Worm (Caenorhabditis elegans): ENCODE measurements around the gene srh-95.

The srh-95 gene

ce11 chrV:16256395-16256794 is 9.7 kb downstream of the srh-95 start, which contains the start of gene bgnt-1.3:
Gene bgnt-1.3, minus strand, starts transcription at chrV:16256495.
- no peak for TF ChIP-seq tbx-7 (tag; optimal IDR thresholded peaks at IDR 0.05)
- TF ChIP-seq pqm-1 (tag; optimal IDR thresholded peaks at IDR 0.05): no peak
- TF ChIP-seq hlh-15 (tag; optimal IDR thresholded peaks at IDR 0.05): no peak
- no peak for TF ChIP-seq ets-4 (tag; optimal IDR thresholded peaks at IDR 0.05)
- no peak for TF ChIP-seq elt-2 (tag; optimal IDR thresholded peaks at IDR 0.05)
- no peak for TF ChIP-seq F13H6.1 (tag; optimal IDR thresholded peaks at IDR 0.05)
- TF ChIP-seq mec-3 (tag; optimal IDR thresholded peaks at IDR 0.05; ENCODE audit: borderline replicate concordance): no peak
- TF ChIP-seq zip-5 (tag; optimal IDR thresholded peaks at IDR 0.05): no peak

- TF ChIP-seq ref-2 (tag; optimal IDR thresholded peaks at IDR 0.05) (no peak), ceh-19 (GFP tag; optimal IDR thresholded peaks at IDR 0.05) (no peak), dmd-4 (tag; optimal IDR thresholded peaks at IDR 0.05; ENCODE audit: borderline replicate concordance) (no peak), tbx-2 (tag; optimal IDR thresholded peaks at IDR 0.05) (no peak), pros-1 (tag; optimal IDR thresholded peaks at IDR 0.05) (no peak), Y22D7AL.16 (tag; optimal IDR thresholded peaks at IDR 0.05) (no peak), lim-6 (tag; optimal IDR thresholded peaks at IDR 0.05) (no peak), unc-86 (tag; optimal IDR thresholded peaks at IDR 0.05) (no peak), gmeb-2 (tag; optimal IDR thresholded peaks at IDR 0.05) (no peak)
These were observed 11.5 kb downstream of the srh-95 start, which contains the start of gene nhr-218 for ce11 chrV:16258142-16258541. Gene nhr-218, plus strand, starts transcription at chrV:16258442.

ce11 chrV:16259684-16260083 is 13.0 kb downstream of the srh-95 start, which contains the start of gene nhr-127:
Gene nhr-127, plus strand, starts transcription at chrV:16259984.
- no peak for TF ChIP-seq tbx-7 (tag; optimal IDR thresholded peaks at IDR 0.05)
- no peak for TF ChIP-seq dve-1 (tag; optimal IDR thresholded peaks at IDR 0.05)
- TF ChIP-seq lim-6 (tag; optimal IDR thresholded peaks at IDR 0.05): no peak

ce11 chrV:16266514-16266913 is 19.8 kb downstream of the srh-95 start, which contains the start of gene T13F3.4:
Gene T13F3.4, minus strand, starts transcription at chrV:16266614.
- TF ChIP-seq hlh-15 (tag; optimal IDR thresholded peaks at IDR 0.05) (no peak), dve-1 (tag; optimal IDR thresholded peaks at IDR 0.05) (no peak), C38D4.7 (GFP tag; optimal IDR thresholded peaks at IDR 0.05) (no peak), C08G9.2 (tag; optimal IDR thresholded peaks at IDR 0.05) (no peak), sox-4 (tag; optimal IDR thresholded peaks at IDR 0.05) (no peak), pqm-1 (tag; optimal IDR thresholded peaks at IDR 0.05) (no peak), ceh-22 (tag; optimal IDR thresholded peaks at IDR 0.05) (no peak), eyg-1 (tag; optimal IDR thresholded peaks at IDR 0.05) (no peak), nfya-1 (tag; optimal IDR thresholded peaks at IDR 0.05) (no peak), nhr-232 (tag; optimal IDR thresholded peaks at IDR 0.05) (no peak), odd-2 (tag; optimal IDR thresholded peaks at IDR 0.05) (no peak), ceh-14 (tag; optimal IDR thresholded peaks at IDR 0.05) (no peak)

- no peak for TF ChIP-seq pros-1 (tag; optimal IDR thresholded peaks at IDR 0.05)
- no peak for TF ChIP-seq mec-3 (tag; optimal IDR thresholded peaks at IDR 0.05; ENCODE audit: borderline replicate concordance)
- no peak for TF ChIP-seq C08G9.2 (tag; optimal IDR thresholded peaks at IDR 0.05)
- no peak for TF ChIP-seq odd-2 (tag; optimal IDR thresholded peaks at IDR 0.05)
- TF ChIP-seq pqm-1 (tag; optimal IDR thresholded peaks at IDR 0.05): no peak
- TF ChIP-seq ceh-30 (tag; optimal IDR thresholded peaks at IDR 0.05): no peak
These were observed 22.9 kb downstream of the srh-95 start, which contains the start of the genes fbxa-2 and T13F3.8 for ce11 chrV:16269556-16269955. Gene fbxa-2, minus strand, starts transcription at chrV:16269656. Gene T13F3.8, plus strand, starts transcription at chrV:16269800.

ce11 chrV:16271121-16271520 is 24.4 kb downstream of the srh-95 start, which contains the start of gene T13F3.6:
Gene T13F3.6, minus strand, starts transcription at chrV:16271221.
- TF ChIP-seq fax-1 (tag; optimal IDR thresholded peaks at IDR 0.05) (no peak), ceh-2 (tag; optimal IDR thresholded peaks at IDR 0.05) (no peak), T23F11.4 (GFP tag; optimal IDR thresholded peaks at IDR 0.05) (no peak), npax-4 (tag; optimal IDR thresholded peaks at IDR 0.05) (no peak)

Data from whole organism, late embryonic.